Worm (Caenorhabditis elegans): Measurements from ENCODE around the gene pmt-1.

Gene pmt-1

DNA sequence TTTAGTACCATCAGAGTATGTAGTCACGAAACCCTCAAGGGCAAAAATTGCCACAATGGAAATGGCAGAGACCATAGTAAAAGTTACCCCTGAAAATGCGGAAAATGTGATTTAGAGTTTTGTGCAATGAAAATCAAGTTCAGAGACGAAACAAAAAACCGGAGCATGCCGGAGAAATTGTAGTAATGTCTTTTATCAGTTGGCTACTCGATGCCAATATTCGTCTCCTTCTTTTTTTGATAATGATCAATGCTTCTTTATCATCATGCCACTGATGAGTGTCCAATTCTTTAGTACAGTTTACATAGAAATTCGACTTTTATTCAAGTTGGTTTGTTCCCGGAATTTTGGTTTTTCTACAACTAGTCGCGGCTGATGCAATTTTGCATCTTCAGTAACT, 46.6 kb downstream of the pmt-1 start, which contains the start of gene pho-1:
Gene pho-1 (minus strand): TSS at position 89 of the 400 bp plus-strand sequence.
- TF ChIP-seq efl-1 (optimal IDR thresholded peaks at IDR 0.05) (no peak), efl-1 (GFP tag; optimal IDR thresholded peaks at IDR 0.05 in 1 of 2) (peak in 1 of 2 experiments; percentile 29), ztf-4 (tag; optimal IDR thresholded peaks at IDR 0.05) (no peak), elt-2 (tag; optimal IDR thresholded peaks at IDR 0.05) (peak; percentile 62), fkh-4 (tag; optimal IDR thresholded peaks at IDR 0.05; ENCODE audit: borderline replicate concordance) (no peak), lir-3 (tag; optimal IDR thresholded peaks at IDR 0.05; ENCODE audit: poor library complexity) (no peak)

DNA sequence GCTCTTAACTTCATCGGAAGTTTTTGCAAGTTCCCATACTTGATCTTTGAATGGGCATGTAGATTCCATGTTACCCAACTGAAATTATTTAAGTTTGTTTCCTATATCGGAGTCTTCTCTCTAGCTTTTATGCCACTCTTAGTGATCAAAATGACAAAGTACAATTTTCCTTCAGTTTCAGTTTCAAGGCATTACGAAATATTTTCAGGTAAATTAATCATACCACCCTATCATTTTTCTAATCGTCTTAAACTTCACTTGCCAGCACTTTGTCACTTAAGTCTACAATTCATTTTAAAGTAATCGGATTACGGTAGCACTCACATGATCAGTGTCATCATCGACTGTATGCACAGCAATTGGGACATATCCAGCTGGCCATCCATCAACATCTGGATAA, 47.6 kb downstream of the pmt-1 start:
- no peak for TF ChIP-seq zag-1 (tag; optimal IDR thresholded peaks at IDR 0.05)
- TF ChIP-seq C16A3.4 (tag; optimal IDR thresholded peaks at IDR 0.05), result no peak
- peak in 1 of 2 experiments; percentile 24 for TF ChIP-seq lin-35 (GFP tag; optimal IDR thresholded peaks at IDR 0.05)
- no peak for TF ChIP-seq unc-98 (GFP tag; IDR thresholded peaks at IDR 0.05)
- TF ChIP-seq aly-2 (tag; optimal IDR thresholded peaks at IDR 0.05), result no peak
- no peak for TF ChIP-seq egl-27 (tag; optimal IDR thresholded peaks at IDR 0.05)
- TF ChIP-seq ets-5 (GFP tag; IDR thresholded peaks at IDR 0.05), result no peak
- no peak for TF ChIP-seq sup-37 (GFP tag; optimal IDR thresholded peaks at IDR 0.05)
- TF ChIP-seq rnt-1 (tag; optimal IDR thresholded peaks at IDR 0.05), result no peak
- no peak for TF ChIP-seq blmp-1 (tag; optimal IDR thresholded peaks at IDR 0.05)
- TF ChIP-seq mab-9 (GFP tag; IDR thresholded peaks at IDR 0.05), result no peak
- TF ChIP-seq elt-2 (tag; optimal IDR thresholded peaks at IDR 0.05), result peak; percentile 87
- TF ChIP-seq C04F5.9 (tag; optimal IDR thresholded peaks at IDR 0.05), result no peak
- no peak for TF ChIP-seq efl-1 (optimal IDR thresholded peaks at IDR 0.05)
- TF ChIP-seq efl-1 (GFP tag; optimal IDR thresholded peaks at IDR 0.05 in 1 of 2), result peak in 1 of 2 experiments; percentile 39
- no peak for TF ChIP-seq efl-3 (GFP tag; optimal IDR thresholded peaks at IDR 0.05)

DNA sequence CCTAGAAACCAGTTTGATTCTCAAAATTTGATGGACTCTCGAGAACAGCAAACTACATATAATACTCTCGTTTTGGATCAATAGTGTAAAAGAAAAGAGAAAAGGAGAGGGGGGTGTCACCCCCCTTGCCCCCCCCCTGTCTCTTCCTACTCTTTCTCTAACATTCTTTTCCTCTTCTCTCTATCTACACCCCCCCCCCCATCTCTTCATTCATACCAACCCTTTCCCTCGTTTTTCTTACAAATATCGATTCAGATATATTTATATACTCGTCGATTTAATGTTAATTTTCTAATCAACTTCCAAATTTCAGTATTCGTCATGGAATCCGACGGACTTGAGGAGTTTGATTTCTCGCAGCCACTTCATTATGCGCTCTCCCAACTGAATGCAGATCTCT, 51.2 kb downstream of the pmt-1 start, which contains the start of gene EGAP2.1:
Gene EGAP2.1 (plus strand): TSS at position 301 of the 400 bp plus-strand sequence.
- TF ChIP-seq blmp-1 (tag; optimal IDR thresholded peaks at IDR 0.05) (peak; percentile 4), pag-3 (tag; optimal IDR thresholded peaks at IDR 0.05; ENCODE audit: borderline replicate concordance, insufficient read depth) (no peak)

DNA sequence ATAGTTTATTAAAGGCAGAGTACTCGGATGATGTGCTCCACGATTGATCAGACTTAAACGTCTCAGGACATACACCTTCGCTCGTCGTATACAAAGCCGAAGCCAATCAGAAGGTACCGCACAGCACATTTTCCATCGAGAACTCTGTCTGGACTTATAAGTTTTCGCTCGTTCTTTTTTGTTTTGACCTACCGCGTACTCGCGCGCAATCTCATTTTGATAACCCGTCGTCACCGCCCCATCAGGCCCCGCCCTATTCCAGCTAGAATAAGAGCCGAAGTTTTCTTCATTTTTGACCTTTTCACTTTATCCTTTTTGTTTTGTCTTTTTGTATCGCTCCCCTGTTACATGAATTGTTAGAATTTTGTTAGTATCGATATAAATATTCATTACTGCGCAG, 52.7 kb downstream of the pmt-1 start, which contains the start of gene EGAP2.2:
Gene EGAP2.2 (plus strand): TSS at position 301 of the 400 bp plus-strand sequence.
- no peak for TF ChIP-seq fkh-8 (tag; optimal IDR thresholded peaks at IDR 0.05)
- no peak for TF ChIP-seq unc-30 (tag; optimal IDR thresholded peaks at IDR 0.05)
- no peak for TF ChIP-seq ceh-88 (GFP tag; IDR thresholded peaks at IDR 0.05)
- TF ChIP-seq unc-130 (tag; optimal IDR thresholded peaks at IDR 0.05), result no peak
- TF ChIP-seq irx-1 (tag; optimal IDR thresholded peaks at IDR 0.05), result no peak
- no peak for TF ChIP-seq nhr-237 (tag; optimal IDR thresholded peaks at IDR 0.05)
- TF ChIP-seq ceh-8 (GFP tag; optimal IDR thresholded peaks at IDR 0.05), result no peak
- TF ChIP-seq tlp-1 (tag; optimal IDR thresholded peaks at IDR 0.05), result no peak
- no peak for TF ChIP-seq nhr-20 (tag; optimal IDR thresholded peaks at IDR 0.05)
- TF ChIP-seq unc-98 (GFP tag; IDR thresholded peaks at IDR 0.05), result no peak
- TF ChIP-seq efl-3 (GFP tag; optimal IDR thresholded peaks at IDR 0.05), result no peak
- no peak for TF ChIP-seq sptf-1 (tag; optimal IDR thresholded peaks at IDR 0.05)
- no peak for TF ChIP-seq efl-1 (optimal IDR thresholded peaks at IDR 0.05)
- no peak for TF ChIP-seq efl-1 (GFP tag; optimal IDR thresholded peaks at IDR 0.05 in 1 of 2)
- TF ChIP-seq mdl-1 (tag; optimal IDR thresholded peaks at IDR 0.05), result no peak
- TF ChIP-seq egl-13 (tag; optimal IDR thresholded peaks at IDR 0.05), result no peak
- no peak for TF ChIP-seq lsy-2 (tag; optimal IDR thresholded peaks at IDR 0.05)
- no peak for TF ChIP-seq zip-4 (GFP tag; optimal IDR thresholded peaks at IDR 0.05)
- no peak for TF ChIP-seq alr-1 (tag; optimal IDR thresholded peaks at IDR 0.05; ENCODE audit: borderline replicate concordance)
- TF ChIP-seq ztf-4 (tag; optimal IDR thresholded peaks at IDR 0.05), result no peak

All from whole organism, L1 larva.